Worm (Caenorhabditis elegans) whole organism, late embryonic: ENCODE data around the gene srz-37.
A peak's percentile ranks its signal among the peaks of the same experiment; 100 is the strongest.

ENCODE experiments used
- F13H6.1 ChIP-seq: sonication (generic microtip); optimal IDR thresholded peaks from 2 replicates; lab custom pipeline; 2016; ENCODE audit warnings: missing genetic modification characterization, missing compliant biosample characterization
- K02D7.2 ChIP-seq: sonication (generic microtip); optimal IDR thresholded peaks from 2 replicates; lab custom pipeline; 2017; ENCODE audit warnings: mild to moderate bottlenecking, missing genetic modification characterization, missing compliant biosample characterization
- K09A11.1 ChIP-seq: sonication (generic microtip); optimal IDR thresholded peaks from 2 replicates; lab custom pipeline; 2017; ENCODE audit warnings: antibody characterized with exemption, mild to moderate bottlenecking, missing genetic modification characterization, missing compliant biosample characterization; ENCODE audit not compliant: insufficient read depth
- T23F11.4 ChIP-seq: fragments of 200-800 bp; sonication (Bioruptor generic); optimal IDR thresholded peaks from 2 replicates; lab custom pipeline; 2018; ENCODE audit warnings: mild to moderate bottlenecking, missing genetic modification characterization, missing compliant biosample characterization
- Y22D7AL.16 ChIP-seq: sonication (generic microtip); optimal IDR thresholded peaks from 2 replicates; lab custom pipeline; 2016; ENCODE audit warnings: missing genetic modification characterization, missing compliant biosample characterization
- ahr-1 ChIP-seq: sonication (generic microtip); optimal IDR thresholded peaks from 2 replicates; lab custom pipeline; 2016; ENCODE audit warnings: missing genetic modification characterization, missing compliant biosample characterization
- ceh-14 ChIP-seq: sonication (generic microtip); optimal IDR thresholded peaks from 2 replicates; lab custom pipeline; 2016; ENCODE audit warnings: missing genotype, missing genetic modification characterization, missing compliant biosample characterization
- ceh-18 ChIP-seq: sonication (generic microtip); optimal IDR thresholded peaks from 2 replicates; lab custom pipeline; 2016; ENCODE audit warnings: missing genetic modification characterization, missing compliant biosample characterization
- ceh-19 ChIP-seq: fragments of 200-800 bp; sonication (Bioruptor generic); optimal IDR thresholded peaks from 2 replicates; lab custom pipeline; 2018; ENCODE audit warnings: mild to moderate bottlenecking, missing genetic modification characterization, missing compliant biosample characterization
- ceh-2 ChIP-seq: sonication (generic microtip); optimal IDR thresholded peaks from 2 replicates; lab custom pipeline; 2016; ENCODE audit warnings: missing genotype, missing genetic modification characterization, missing compliant biosample characterization
- ceh-22 ChIP-seq: sonication (generic microtip); optimal IDR thresholded peaks from 2 replicates; lab custom pipeline; 2017; ENCODE audit warnings: missing biosample characterization, missing genetic modification characterization
- ceh-24 ChIP-seq: sonication (generic microtip); optimal IDR thresholded peaks from 2 replicates; lab custom pipeline; 2016; ENCODE audit warnings: mild to moderate bottlenecking, missing genetic modification characterization, missing compliant biosample characterization
- ceh-30 ChIP-seq: fragments of 150-350 bp; optimal IDR thresholded peaks from 2 replicates; lab custom pipeline; 2014; ENCODE audit warnings: missing biosample characterization, missing genetic modification characterization
- ceh-31 ChIP-seq: sonication (generic microtip); optimal IDR thresholded peaks from 2 replicates; lab custom pipeline; 2016; ENCODE audit warnings: missing genetic modification characterization, missing compliant biosample characterization
- ceh-34 ChIP-seq: sonication (generic microtip); optimal IDR thresholded peaks from 2 replicates; lab custom pipeline; 2016; ENCODE audit warnings: mild to moderate bottlenecking, missing genetic modification characterization, missing compliant biosample characterization
- ceh-45 ChIP-seq: fragments of 200-800 bp; sonication (Bioruptor generic); IDR thresholded peaks from 2 replicates; pipeline ENCODE4 v1.3.6; 2022; ENCODE audit warnings: missing genetic modification reagents, missing genetic modification characterization, missing compliant biosample characterization
- ceh-48 ChIP-seq: sonication (generic microtip); optimal IDR thresholded peaks from 2 replicates; lab custom pipeline; 2016; ENCODE audit warnings: missing genetic modification characterization, inconsistent platforms, missing compliant biosample characterization
- ceh-6 ChIP-seq: fragments of 200-800 bp; sonication (Bioruptor generic); optimal IDR thresholded peaks from 2 replicates; lab custom pipeline; 2018; ENCODE audit warnings: mild to moderate bottlenecking, missing genetic modification characterization, missing compliant biosample characterization
- ceh-9 ChIP-seq: sonication (generic microtip); optimal IDR thresholded peaks from 2 replicates; lab custom pipeline; 2016; ENCODE audit warnings: mild to moderate bottlenecking, missing genetic modification characterization, inconsistent platforms, missing compliant biosample characterization
- che-1 ChIP-seq: sonication (generic microtip); optimal IDR thresholded peaks from 2 replicates; lab custom pipeline; 2016; ENCODE audit warnings: mild to moderate bottlenecking, missing genetic modification characterization, missing compliant biosample characterization
- dmd-4 ChIP-seq: sonication (generic microtip); optimal IDR thresholded peaks from 2 replicates; lab custom pipeline; 2016; ENCODE audit warnings: borderline replicate concordance, missing genetic modification characterization, missing compliant biosample characterization
- dve-1 ChIP-seq: sonication (generic microtip); optimal IDR thresholded peaks from 2 replicates; lab custom pipeline; 2017; ENCODE audit warnings: antibody characterized with exemption, mild to moderate bottlenecking, missing genetic modification characterization, missing compliant biosample characterization
- elt-2 ChIP-seq: sonication (generic microtip); optimal IDR thresholded peaks from 2 replicates; lab custom pipeline; 2016; ENCODE audit warnings: missing genetic modification reagents, missing genetic modification characterization, missing compliant biosample characterization
- elt-4 ChIP-seq: sonication (generic microtip); optimal IDR thresholded peaks from 2 replicates; lab custom pipeline; 2016; ENCODE audit warnings: missing genetic modification characterization, missing compliant biosample characterization
- eyg-1 ChIP-seq: sonication (generic microtip); optimal IDR thresholded peaks from 2 replicates; lab custom pipeline; 2016; ENCODE audit warnings: missing genotype, missing genetic modification characterization, missing compliant biosample characterization
- fkh-10 ChIP-seq: fragments of 150-350 bp; optimal IDR thresholded peaks from 2 replicates; lab custom pipeline; 2014; ENCODE audit warnings: missing biosample characterization, missing genetic modification reagents, missing genetic modification characterization
- fkh-6 ChIP-seq: sonication (generic microtip); optimal IDR thresholded peaks from 2 replicates; lab custom pipeline; 2016; ENCODE audit warnings: missing genetic modification characterization, missing compliant biosample characterization
- gmeb-2 ChIP-seq: sonication (generic microtip); optimal IDR thresholded peaks from 2 replicates; lab custom pipeline; 2016; ENCODE audit warnings: missing genetic modification characterization, inconsistent platforms, missing compliant biosample characterization
- hlh-15 ChIP-seq: sonication (generic microtip); optimal IDR thresholded peaks from 2 replicates; lab custom pipeline; 2016; ENCODE audit warnings: missing genetic modification characterization, missing compliant biosample characterization
- hlh-6 ChIP-seq: sonication (generic microtip); optimal IDR thresholded peaks from 2 replicates; lab custom pipeline; 2016; ENCODE audit warnings: missing genotype, missing genetic modification characterization, missing compliant biosample characterization
- madf-2 ChIP-seq: sonication (generic microtip); optimal IDR thresholded peaks from 2 replicates; lab custom pipeline; 2017; ENCODE audit warnings: missing genetic modification characterization, missing compliant biosample characterization
- mec-3 ChIP-seq: sonication (generic microtip); optimal IDR thresholded peaks from 2 replicates; lab custom pipeline; 2016; ENCODE audit warnings: borderline replicate concordance, missing genetic modification characterization, missing compliant biosample characterization
- nfya-1 ChIP-seq: sonication (generic microtip); optimal IDR thresholded peaks from 2 replicates; lab custom pipeline; 2017; ENCODE audit warnings: missing genetic modification characterization, mild to moderate bottlenecking, missing compliant biosample characterization, antibody characterized with exemption, moderate library complexity
- nhr-11 ChIP-seq: fragments of 150-350 bp; optimal IDR thresholded peaks from 2 replicates; lab custom pipeline; 2014; ENCODE audit warnings: missing biosample characterization, missing genetic modification characterization
- nhr-232 ChIP-seq: sonication (generic microtip); optimal IDR thresholded peaks from 2 replicates; lab custom pipeline; 2016; ENCODE audit warnings: missing genetic modification characterization, missing compliant biosample characterization
- npax-4 ChIP-seq: sonication (generic microtip); optimal IDR thresholded peaks from 2 replicates; lab custom pipeline; 2016; ENCODE audit warnings: missing genetic modification characterization, missing compliant biosample characterization
- odd-2 ChIP-seq: sonication (generic microtip); optimal IDR thresholded peaks from 2 replicates; lab custom pipeline; 2017; ENCODE audit warnings: antibody characterized with exemption, mild to moderate bottlenecking, missing genetic modification characterization, missing compliant biosample characterization
- pag-3 ChIP-seq: sonication (generic microtip); optimal IDR thresholded peaks from 2 replicates; lab custom pipeline; 2016; ENCODE audit warnings: missing compliant biosample characterization, missing genetic modification characterization, borderline replicate concordance
- pat-9 ChIP-seq: fragments of 200-800 bp; sonication (Bioruptor generic); optimal IDR thresholded peaks from 2 replicates; lab custom pipeline; 2018; ENCODE audit warnings: mild to moderate bottlenecking, missing genetic modification characterization, moderate library complexity, missing compliant biosample characterization
- pha-2 ChIP-seq: sonication (generic microtip); optimal IDR thresholded peaks from 2 replicates; lab custom pipeline; 2017; ENCODE audit warnings: mild to moderate bottlenecking, missing genetic modification characterization, missing compliant biosample characterization
- pha-4 ChIP-seq: fragments of 150-350 bp; optimal IDR thresholded peaks from 2 replicates; lab custom pipeline; 2018; ENCODE audit warnings: missing biosample characterization, missing genetic modification reagents, missing genetic modification characterization
- pros-1 ChIP-seq: fragments of 150-350 bp; optimal IDR thresholded peaks from 2 replicates; lab custom pipeline; 2014; ENCODE audit warnings: missing biosample characterization, missing genetic modification reagents, missing genetic modification characterization
- ref-2 ChIP-seq: sonication (generic microtip); optimal IDR thresholded peaks from 2 replicates; lab custom pipeline; 2016; ENCODE audit warnings: missing genetic modification characterization, missing compliant biosample characterization
- rnt-1 ChIP-seq: sonication (generic microtip); optimal IDR thresholded peaks from 2 replicates; lab custom pipeline; 2016; ENCODE audit warnings: missing genetic modification characterization, missing compliant biosample characterization
- sox-2 ChIP-seq: fragments of 200-800 bp; sonication (Bioruptor generic); IDR thresholded peaks from 2 replicates; pipeline ENCODE4 v1.3.6; 2022; ENCODE audit warnings: missing genetic modification reagents, missing genetic modification characterization, missing compliant biosample characterization
- sox-4 ChIP-seq: sonication (generic microtip); optimal IDR thresholded peaks from 2 replicates; lab custom pipeline; 2017; ENCODE audit warnings: mild to moderate bottlenecking, missing genetic modification characterization, inconsistent platforms, missing compliant biosample characterization
- tbx-2 ChIP-seq: sonication (generic microtip); optimal IDR thresholded peaks from 2 replicates; lab custom pipeline; 2016; ENCODE audit warnings: missing genetic modification characterization, missing compliant biosample characterization
- ttx-3 ChIP-seq: sonication (generic microtip); optimal IDR thresholded peaks from 2 replicates; lab custom pipeline; 2016; ENCODE audit warnings: missing genetic modification reagents, missing genetic modification characterization, missing compliant biosample characterization
- unc-3 ChIP-seq, 2 experiments: fragments of 200-800 bp in 1 of 2; sonication (Bioruptor generic) in 1 of 2; sonication (generic microtip) in 1 of 2; conservative IDR thresholded peaks in 1 of 2; optimal IDR thresholded peaks in 1 of 2; 2 replicates each; pipeline versions ENCODE4 v1.3.6 to Lab custom; 2016 to 2022; ENCODE audit warnings: missing compliant biosample characterization in 2 of 2, missing genetic modification characterization in 2 of 2, missing genetic modification reagents in 1 of 2
- unc-42 ChIP-seq: sonication (generic microtip); optimal IDR thresholded peaks from 2 replicates; lab custom pipeline; 2016; ENCODE audit warnings: missing genotype, missing genetic modification characterization, missing compliant biosample characterization
- unc-55 ChIP-seq: sonication (generic microtip); optimal IDR thresholded peaks from 2 replicates; lab custom pipeline; 2017; ENCODE audit warnings: missing biosample characterization, missing genetic modification reagents, missing genetic modification characterization
- unc-86 ChIP-seq: sonication (generic microtip); optimal IDR thresholded peaks from 2 replicates; lab custom pipeline; 2016; ENCODE audit warnings: missing genetic modification characterization, missing compliant biosample characterization
- zip-5 ChIP-seq: sonication (generic microtip); optimal IDR thresholded peaks from 2 replicates; lab custom pipeline; 2016; ENCODE audit warnings: missing genetic modification characterization, missing compliant biosample characterization

Gene srz-37

ce11 chrIV:3521710-3522109 is 40.0 kb upstream of the srz-37 start:
- no peak for TF ChIP-seq nhr-232 (tag; lab: Kevin White, UChicago)
- TF ChIP-seq npax-4 (tag; lab: Kevin White, UChicago), result no peak
- TF ChIP-seq pha-2 (tag; lab: Kevin White, UChicago), result no peak
- no peak for TF ChIP-seq nhr-11
- no peak for TF ChIP-seq ceh-24 (tag; lab: Kevin White, UChicago)
- peak; percentile 59 for TF ChIP-seq ceh-31 (tag; lab: Kevin White, UChicago)
- TF ChIP-seq madf-2 (tag; lab: Kevin White, UChicago), result no peak
- no peak for TF ChIP-seq gmeb-2
- TF ChIP-seq pha-4, result no peak
- no peak for TF ChIP-seq ceh-45
- no peak for TF ChIP-seq che-1
- TF ChIP-seq K09A11.1, result no peak
- TF ChIP-seq ceh-9 (tag; lab: Kevin White, UChicago), result no peak
- no peak for TF ChIP-seq ceh-19 (GFP tag; lab: Kevin White, UChicago)
- TF ChIP-seq rnt-1, result no peak
- TF ChIP-seq ttx-3 (tag; lab: Kevin White, UChicago), result peak; percentile 8
- TF ChIP-seq T23F11.4 (GFP tag; lab: Kevin White, UChicago), result no peak
- TF ChIP-seq sox-4 (tag; lab: Kevin White, UChicago), result no peak
- no peak for TF ChIP-seq ceh-14 (tag; lab: Kevin White, UChicago)
- no peak for TF ChIP-seq unc-42 (tag; lab: Kevin White, UChicago)
- no peak for TF ChIP-seq unc-86 (tag; lab: Kevin White, UChicago)
- TF ChIP-seq pros-1 (tag; lab: Kevin White, UChicago), result no peak
- no peak for TF ChIP-seq Y22D7AL.16
- no peak for TF ChIP-seq ceh-22 (tag; lab: Kevin White, UChicago)
- no peak for TF ChIP-seq unc-3 (GFP tag; conservative IDR thresholded peaks at IDR 0.05; lab: Robert Waterston, UW)
- no peak for TF ChIP-seq unc-3 (tag; optimal IDR thresholded peaks at IDR 0.05; lab: Kevin White, UChicago)
- TF ChIP-seq unc-55 (GFP tag; lab: Kevin White, UChicago), result peak; percentile 25
- TF ChIP-seq sox-2 (GFP tag; lab: Robert Waterston, UW), result no peak
- TF ChIP-seq ceh-2 (tag; lab: Kevin White, UChicago), result no peak
- TF ChIP-seq odd-2 (tag; lab: Kevin White, UChicago), result no peak
- no peak for TF ChIP-seq hlh-6 (tag; lab: Kevin White, UChicago)
- TF ChIP-seq ceh-6 (GFP tag; lab: Kevin White, UChicago), result peak; percentile 36
- TF ChIP-seq ceh-18 (tag; lab: Kevin White, UChicago), result no peak
- peak; percentile 23 for TF ChIP-seq ref-2 (tag; lab: Kevin White, UChicago)
- TF ChIP-seq nfya-1 (tag; lab: Kevin White, UChicago), result no peak
- peak; percentile 28 for TF ChIP-seq ceh-48 (tag; lab: Kevin White, UChicago)
- TF ChIP-seq dmd-4 (tag; lab: Kevin White, UChicago), result no peak
- TF ChIP-seq elt-4 (tag; lab: Kevin White, UChicago), result no peak
- TF ChIP-seq ceh-30 (tag; lab: Kevin White, UChicago), result no peak
- TF ChIP-seq K02D7.2, result no peak
- no peak for TF ChIP-seq elt-2 (tag; lab: Kevin White, UChicago)
- TF ChIP-seq zip-5 (tag; lab: Kevin White, UChicago), result no peak

- no peak for TF ChIP-seq F13H6.1 (tag; lab: Kevin White, UChicago)
- peak; percentile 21 for TF ChIP-seq eyg-1 (tag; lab: Kevin White, UChicago)
- TF ChIP-seq hlh-15 (tag; lab: Kevin White, UChicago), result no peak
- no peak for TF ChIP-seq pat-9
- peak; percentile 49 for TF ChIP-seq ceh-31 (tag; lab: Kevin White, UChicago)
- TF ChIP-seq K02D7.2, result no peak
- TF ChIP-seq ahr-1, result no peak
- TF ChIP-seq tbx-2, result peak; percentile 11
- TF ChIP-seq ceh-2 (tag; lab: Kevin White, UChicago), result peak; percentile 39
- no peak for TF ChIP-seq pag-3 (tag; lab: Kevin White, UChicago)
- peak; percentile 95 for TF ChIP-seq ceh-34 (tag; lab: Kevin White, UChicago)
- TF ChIP-seq fkh-10 (GFP tag; lab: Kevin White, UChicago), result no peak
- TF ChIP-seq fkh-6 (tag; lab: Kevin White, UChicago), result peak; percentile 38
- no peak for TF ChIP-seq elt-2 (tag; lab: Kevin White, UChicago)
- TF ChIP-seq mec-3 (tag; lab: Kevin White, UChicago), result no peak
- TF ChIP-seq che-1, result no peak
- no peak for TF ChIP-seq pha-2 (tag; lab: Kevin White, UChicago)
- TF ChIP-seq dve-1, result no peak
- no peak for TF ChIP-seq ceh-30 (tag; lab: Kevin White, UChicago)
- no peak for TF ChIP-seq npax-4 (tag; lab: Kevin White, UChicago)
- TF ChIP-seq elt-4 (tag; lab: Kevin White, UChicago), result no peak
Observed at ce11 chrIV:3520957-3521356, 39.3 kb upstream of the srz-37 start.
